Fruit fly (Drosophila melanogaster) ovary, adult (tissue): ENCODE measurements around the gene CG5191.

ENCODE experiments used
- CG17801 ChIP-seq: fragments of 200-800 bp; optimal IDR thresholded peaks from 2 replicates; lab custom pipeline; 2019; ENCODE audit warnings: missing biosample characterization, mild to moderate bottlenecking, missing genetic modification characterization, moderate library complexity; ENCODE audit not compliant: partially characterized antibody

The CG5191 gene

dm6 chr3R:20560668-20561226 is at the start of gene CG5191:
CG5191 (plus strand) TSS chr3R:20560865.
- no peak for TF ChIP-seq CG17801 (GFP tag; lab: Kevin White, UChicago)

dm6 chr3R:20512368-20512767 is 48.3 kb upstream of the CG5191 start, which contains the start of gene MFS9:
MFS9 (minus strand) TSS chr3R:20512468.
- no peak for TF ChIP-seq CG17801 (GFP tag; lab: Kevin White, UChicago)

dm6 chr3R:20534575-20534974 is 26.1 kb upstream of the CG5191 start, which contains the start of the genes MtnE and MtnD:
MtnE (minus strand) TSS chr3R:20534704.
MtnD (plus strand) TSS chr3R:20534962.
- no peak for TF ChIP-seq CG17801 (GFP tag; lab: Kevin White, UChicago)

dm6 chr3R:20542283-20543144 is 18.2 kb upstream of the CG5191 start:
- peak; percentile 7 for TF ChIP-seq CG17801 (GFP tag; lab: Kevin White, UChicago)

- no peak for TF ChIP-seq CG17801 (GFP tag; lab: Kevin White, UChicago)
Observed at dm6 chr3R:20543220-20543619, 17.4 kb upstream of the CG5191 start.

dm6 chr3R:20543719-20544118 is 16.9 kb upstream of the CG5191 start:
- TF ChIP-seq CG17801 (GFP tag; lab: Kevin White, UChicago): no peak

dm6 chr3R:20544952-20545351 is 15.7 kb upstream of the CG5191 start:
- no peak for TF ChIP-seq CG17801 (GFP tag; lab: Kevin White, UChicago)

dm6 chr3R:20545678-20546077 is 15.0 kb upstream of the CG5191 start:
- no peak for TF ChIP-seq CG17801 (GFP tag; lab: Kevin White, UChicago)

- no peak for TF ChIP-seq CG17801 (GFP tag; lab: Kevin White, UChicago)
Observed at dm6 chr3R:20546662-20547620, 13.7 kb upstream of the CG5191 start.

dm6 chr3R:20547758-20548157 is 12.9 kb upstream of the CG5191 start:
- TF ChIP-seq CG17801 (GFP tag; lab: Kevin White, UChicago): no peak

- TF ChIP-seq CG17801 (GFP tag; lab: Kevin White, UChicago): no peak
Observed at dm6 chr3R:20548255-20548654, 12.4 kb upstream of the CG5191 start.

dm6 chr3R:20549017-20549854 is 11.4 kb upstream of the CG5191 start:
- TF ChIP-seq CG17801 (GFP tag; lab: Kevin White, UChicago): no peak

dm6 chr3R:20549855-20550603 is 10.6 kb upstream of the CG5191 start:
- TF ChIP-seq CG17801 (GFP tag; lab: Kevin White, UChicago): peak; percentile 91
